Worm (Caenorhabditis elegans) whole organism, early embryonic: ENCODE data around the gene T01G5.6.
"Not testable (repeated sequence)": the region's sequence is repeated elsewhere in the genome, so short reads cannot be mapped to it uniquely, and the experiment has no call there.

Experiments used
- ama-1 ChIP-seq: fragments of 150-350 bp; optimal IDR thresholded peaks from 2 replicates; lab custom pipeline; 2014
- ceh-13 ChIP-seq: fragments of 200-800 bp; sonication (Bioruptor generic); optimal IDR thresholded peaks from 2 replicates; lab custom pipeline; 2018; ENCODE audit warnings: mild to moderate bottlenecking, missing genetic modification characterization, missing compliant biosample characterization

ce11 chrV:15105893-15106598 is 7.8 kb downstream of the T01G5.6 start, which contains the start of gene C01G10.14:
- not testable (repeated sequence) for TF ChIP-seq ama-1 (lab: Kevin White, UChicago); ceh-13 (GFP tag; lab: Kevin White, UChicago)
